Fruit fly (Drosophila melanogaster): ENCODE results near the gene CG31199.

The CG31199 gene

DNA sequence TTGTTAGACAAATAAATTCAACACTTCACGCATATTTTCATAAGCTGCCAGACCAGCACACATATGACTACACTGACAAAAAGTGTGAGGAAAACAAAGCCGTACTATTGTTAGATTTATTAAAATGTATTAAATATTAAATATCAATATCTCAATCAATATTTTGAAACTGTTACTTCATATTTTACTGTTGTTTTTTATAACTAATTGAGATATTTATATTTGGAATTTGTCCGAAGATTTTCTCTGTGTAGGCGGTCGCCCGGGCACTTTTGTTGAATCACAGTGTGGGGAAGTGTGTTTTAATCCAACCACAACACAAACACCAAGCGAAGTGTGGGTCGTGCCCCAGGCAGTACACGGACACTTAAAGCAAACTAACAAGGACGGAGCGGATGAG lies 24.4 kb downstream of the CG31199 start (continued):
- TF ChIP-seq Hr51 (GFP tag; optimal IDR thresholded peaks at IDR 0.05) (peak in 1 of 2 experiments; percentile 30), CG2678 (tag; optimal IDR thresholded peaks at IDR 0.05) (peak; percentile 51), dysf (GFP tag; IDR thresholded peaks at IDR 0.05) (peak; percentile 31; the same call in 1 of the 3 replicates), Meics (GFP tag; optimal IDR thresholded peaks at IDR 0.05) (peak; percentile 26), lab (GFP tag; optimal IDR thresholded peaks at IDR 0.05) (peak; percentile 51), HHEX (GFP tag; optimal IDR thresholded peaks at IDR 0.05) (no peak), CG11398 (GFP tag; optimal IDR thresholded peaks at IDR 0.05) (no peak), sr (GFP tag; IDR thresholded peaks at IDR 0.05) (no peak), CG18599 (GFP tag; optimal IDR thresholded peaks at IDR 0.05) (peak; percentile 68), dmrt99B (tag; optimal IDR thresholded peaks at IDR 0.05) (peak; percentile 34), CG3847 (GFP tag; IDR thresholded peaks at IDR 0.05) (0 out of 2 replicates have a peak, but pooled peaks have one; percentile 15), vvl (GFP tag; IDR thresholded peaks at IDR 0.05) (0 out of 2 replicates have a peak, but pooled peaks have one; percentile 13), tna (GFP tag; IDR thresholded peaks at IDR 0.05; ENCODE audit: partially characterized antibody) (no peak)

- TF ChIP-seq Six4 (GFP tag; optimal IDR thresholded peaks at IDR 0.05) (no peak), abd-A (tag; optimal IDR thresholded peaks at IDR 0.05) (peak; percentile 30), CG13894 (tag; optimal IDR thresholded peaks at IDR 0.05) (peak; percentile 8), HLH54F (GFP tag; optimal IDR thresholded peaks at IDR 0.05) (no peak), CG1529 (GFP tag; optimal IDR thresholded peaks at IDR 0.05) (peak; percentile 59), Doc3 (GFP tag; IDR thresholded peaks at IDR 0.05; ENCODE audit: partially characterized antibody) (no peak), Jarid2 (GFP tag; optimal IDR thresholded peaks at IDR 0.05) (peak; percentile 59), scrt (GFP tag; optimal IDR thresholded peaks at IDR 0.05) (peak; percentile 25), CG2202 (tag; optimal IDR thresholded peaks at IDR 0.05) (no peak), CG15479 (GFP tag; optimal IDR thresholded peaks at IDR 0.05) (peak; percentile 16), amos (GFP tag; IDR thresholded peaks at IDR 0.05; ENCODE audit: partially characterized antibody) (peak; percentile 14; the same call in 1 of the 2 replicates), CG8290 (GFP tag; optimal IDR thresholded peaks at IDR 0.05) (no peak), CG8290 (tag; optimal IDR thresholded peaks at IDR 0.05) (peak in 1 of 2 experiments; percentile 16), pfk (GFP tag; optimal IDR thresholded peaks at IDR 0.05) (peak; percentile 96), salm (tag; optimal IDR thresholded peaks at IDR 0.05) (no peak), Lim3 (GFP tag; IDR thresholded peaks at IDR 0.05) (no peak), Deaf1 (tag; optimal IDR thresholded peaks at IDR 0.05) (peak; percentile 87)
These were observed 29.3 kb downstream of the CG31199 start, which contains the start of gene Oamb for dm6 chr3R:20714360-20714759. Gene Oamb (minus strand): TSS chr3R:20714577.
